Fruit fly (Drosophila melanogaster): Measurements from ENCODE around the gene Cyp28d2.

Gene Cyp28d2

dm6 chr2L:5230772-5231171 is 23.7 kb downstream of the Cyp28d2 start:
- TF ChIP-seq fd96Ca (GFP tag; IDR thresholded peaks at IDR 0.05) (no peak), CG14655 (GFP tag; optimal IDR thresholded peaks at IDR 0.05) (no peak), D1 (tag; optimal IDR thresholded peaks at IDR 0.05) (no peak), Ets98B (GFP tag; IDR thresholded peaks at IDR 0.05) (no peak), CG10348 (GFP tag; IDR thresholded peaks at IDR 0.05) (no peak), Snoo (tag; optimal IDR thresholded peaks at IDR 0.05) (no peak), CG13204 (GFP tag; optimal IDR thresholded peaks at IDR 0.05) (no peak), CG15710 (tag; optimal IDR thresholded peaks at IDR 0.05) (no peak), gl (tag; optimal IDR thresholded peaks at IDR 0.05) (no peak), CG8301 (tag; optimal IDR thresholded peaks at IDR 0.05) (no peak), rn (GFP tag; IDR thresholded peaks at IDR 0.05) (no peak), CG4496 (GFP tag; IDR thresholded peaks at IDR 0.05) (no peak)

- TF ChIP-seq CG8301 (tag; optimal IDR thresholded peaks at IDR 0.05) (no peak), CG9948 (tag; optimal IDR thresholded peaks at IDR 0.05) (peak; percentile 8), Pif1B (GFP tag; optimal IDR thresholded peaks at IDR 0.05) (no peak), CG15710 (tag; optimal IDR thresholded peaks at IDR 0.05) (peak; percentile 5), D1 (tag; optimal IDR thresholded peaks at IDR 0.05) (no peak), CG13204 (GFP tag; optimal IDR thresholded peaks at IDR 0.05) (no peak), CG8159 (tag; optimal IDR thresholded peaks at IDR 0.05) (peak; percentile 0), Snoo (tag; optimal IDR thresholded peaks at IDR 0.05) (peak; percentile 28), EcR (GFP tag; optimal IDR thresholded peaks at IDR 0.05) (no peak), CG12605 (GFP tag; IDR thresholded peaks at IDR 0.05) (no peak), Ets98B (GFP tag; IDR thresholded peaks at IDR 0.05) (no peak), CG14655 (GFP tag; optimal IDR thresholded peaks at IDR 0.05) (no peak), CG34367 (tag; optimal IDR thresholded peaks at IDR 0.05) (no peak), Pif1A (GFP tag; optimal IDR thresholded peaks at IDR 0.05) (peak; percentile 36), rn (GFP tag; IDR thresholded peaks at IDR 0.05) (no peak), gl (tag; optimal IDR thresholded peaks at IDR 0.05) (no peak), fd96Ca (GFP tag; IDR thresholded peaks at IDR 0.05) (no peak), CG32121 (GFP tag; IDR thresholded peaks at IDR 0.05) (no peak), CG4496 (GFP tag; IDR thresholded peaks at IDR 0.05) (no peak), CG10348 (GFP tag; IDR thresholded peaks at IDR 0.05) (no peak), CG17806 (tag; optimal IDR thresholded peaks at IDR 0.05) (peak; percentile 6)
Measured at dm6 chr2L:5231437-5231836, 24.4 kb downstream of the Cyp28d2 start.

dm6 chr2L:5232175-5232574 is 25.1 kb downstream of the Cyp28d2 start:
- TF ChIP-seq EcR (GFP tag; optimal IDR thresholded peaks at IDR 0.05) = no peak
- TF ChIP-seq Ets98B (GFP tag; IDR thresholded peaks at IDR 0.05) = no peak
- TF ChIP-seq CG14655 (GFP tag; optimal IDR thresholded peaks at IDR 0.05) = no peak
- peak; percentile 32; the same call in 1 of the 3 replicates for TF ChIP-seq CG4496 (GFP tag; IDR thresholded peaks at IDR 0.05)
- no peak for TF ChIP-seq CG8301 (tag; optimal IDR thresholded peaks at IDR 0.05)
- TF ChIP-seq Pif1A (GFP tag; optimal IDR thresholded peaks at IDR 0.05) = no peak
- no peak for TF ChIP-seq CG17806 (tag; optimal IDR thresholded peaks at IDR 0.05)
- TF ChIP-seq CG9948 (tag; optimal IDR thresholded peaks at IDR 0.05) = no peak
- no peak for TF ChIP-seq Pif1B (GFP tag; optimal IDR thresholded peaks at IDR 0.05)
- TF ChIP-seq fd96Ca (GFP tag; IDR thresholded peaks at IDR 0.05) = no peak
- TF ChIP-seq CG34367 (tag; optimal IDR thresholded peaks at IDR 0.05) = no peak
- peak; percentile 59 for TF ChIP-seq CG13204 (GFP tag; optimal IDR thresholded peaks at IDR 0.05)
- TF ChIP-seq CG32121 (GFP tag; IDR thresholded peaks at IDR 0.05) = no peak
- TF ChIP-seq Snoo (tag; optimal IDR thresholded peaks at IDR 0.05) = no peak
- no peak for TF ChIP-seq rn (GFP tag; IDR thresholded peaks at IDR 0.05)
- TF ChIP-seq CG8159 (tag; optimal IDR thresholded peaks at IDR 0.05) = no peak

- TF ChIP-seq fd96Ca (GFP tag; IDR thresholded peaks at IDR 0.05) (no peak), CG17806 (tag; optimal IDR thresholded peaks at IDR 0.05) (no peak), CG10348 (GFP tag; IDR thresholded peaks at IDR 0.05) (no peak)
Measured at dm6 chr2L:5232967-5233909, 26.2 kb downstream of the Cyp28d2 start.

- no peak for TF ChIP-seq CG10348 (GFP tag; IDR thresholded peaks at IDR 0.05)
- TF ChIP-seq CG13204 (GFP tag; optimal IDR thresholded peaks at IDR 0.05) = peak; percentile 1
Measured at dm6 chr2L:5234714-5235298, 27.7 kb downstream of the Cyp28d2 start.

dm6 chr2L:5236346-5236809 is 29.3 kb downstream of the Cyp28d2 start:
- no peak for TF ChIP-seq CG8159 (tag; optimal IDR thresholded peaks at IDR 0.05)
- peak; percentile 89 for TF ChIP-seq CG13204 (GFP tag; optimal IDR thresholded peaks at IDR 0.05)
- no peak for TF ChIP-seq Ets98B (GFP tag; IDR thresholded peaks at IDR 0.05)
- no peak for TF ChIP-seq CG17806 (tag; optimal IDR thresholded peaks at IDR 0.05)
- no peak for TF ChIP-seq CG8301 (tag; optimal IDR thresholded peaks at IDR 0.05)
- TF ChIP-seq Snoo (tag; optimal IDR thresholded peaks at IDR 0.05) = no peak
- TF ChIP-seq gl (tag; optimal IDR thresholded peaks at IDR 0.05) = peak; percentile 42
- TF ChIP-seq rn (GFP tag; IDR thresholded peaks at IDR 0.05) = no peak
- no peak for TF ChIP-seq CG9948 (tag; optimal IDR thresholded peaks at IDR 0.05)
- peak; percentile 3 for TF ChIP-seq Pif1B (GFP tag; optimal IDR thresholded peaks at IDR 0.05)
- TF ChIP-seq D1 (tag; optimal IDR thresholded peaks at IDR 0.05) = no peak
- no peak for TF ChIP-seq CG12605 (GFP tag; IDR thresholded peaks at IDR 0.05)
- TF ChIP-seq EcR (GFP tag; optimal IDR thresholded peaks at IDR 0.05) = peak; percentile 47
- peak; percentile 38 for TF ChIP-seq CG14655 (GFP tag; optimal IDR thresholded peaks at IDR 0.05)
- TF ChIP-seq CG10348 (GFP tag; IDR thresholded peaks at IDR 0.05) = no peak
- no peak for TF ChIP-seq Pif1A (GFP tag; optimal IDR thresholded peaks at IDR 0.05)
- no peak for TF ChIP-seq CG34367 (tag; optimal IDR thresholded peaks at IDR 0.05)
- no peak for TF ChIP-seq fd96Ca (GFP tag; IDR thresholded peaks at IDR 0.05)
- TF ChIP-seq CG4496 (GFP tag; IDR thresholded peaks at IDR 0.05) = 0 out of 3 replicates have a peak, but pooled peaks have one; percentile 51
- peak; percentile 17 for TF ChIP-seq CG15710 (tag; optimal IDR thresholded peaks at IDR 0.05)
- no peak for TF ChIP-seq CG32121 (GFP tag; IDR thresholded peaks at IDR 0.05)
